Fruit fly (Drosophila melanogaster) whole organism, embryonic: ENCODE data around the gene CG10694.

Source experiments
- Antp ChIP-seq: fragments of 200-800 bp; sonication (Bioruptor generic); optimal IDR thresholded peaks from 3 replicates; lab custom pipeline; 2016; ENCODE audit warnings: missing biosample characterization, missing genetic modification characterization
- Blimp-1 ChIP-seq: fragments of 200-800 bp; sonication (Bioruptor generic); optimal IDR thresholded peaks from 3 replicates; lab custom pipeline; 2018; ENCODE audit warnings: missing biosample characterization, missing genetic modification characterization, mild to moderate bottlenecking, moderate library complexity, missing genetic modification reagents
- CG10267 ChIP-seq: fragments of 200-800 bp; sonication (Bioruptor generic); optimal IDR thresholded peaks from 2 replicates; lab custom pipeline; 2018; ENCODE audit warnings: missing biosample characterization, mild to moderate bottlenecking, missing genetic modification characterization, moderate library complexity
- CG12155 ChIP-seq: fragments of 200-800 bp; sonication (Bioruptor generic); optimal IDR thresholded peaks from 3 replicates; lab custom pipeline; 2016; ENCODE audit warnings: missing biosample characterization, missing genetic modification characterization
- CG13287 ChIP-seq: fragments of 200-800 bp; sonication (Bioruptor generic); IDR thresholded peaks from 2 replicates; pipeline ENCODE4 v1.3.6; 2022; ENCODE audit warnings: missing biosample characterization, missing genetic modification characterization; ENCODE audit not compliant: partially characterized antibody
- CG17359 ChIP-seq: fragments of 200-800 bp; sonication (Bioruptor generic); optimal IDR thresholded peaks from 3 replicates; lab custom pipeline; 2018; ENCODE audit warnings: missing biosample characterization, mild to moderate bottlenecking, missing genetic modification characterization, moderate library complexity
- CG17361 ChIP-seq: fragments of 200-800 bp; sonication (Bioruptor generic); IDR thresholded peaks from 3 replicates; pipeline ENCODE4 v1.3.6; 2022; ENCODE audit warnings: missing biosample characterization, missing genetic modification characterization
- CG17912 ChIP-seq: fragments of 200-800 bp; sonication (Bioruptor generic); optimal IDR thresholded peaks from 2 replicates; lab custom pipeline; 2018; ENCODE audit warnings: missing biosample characterization, mild to moderate bottlenecking, missing genetic modification characterization
- CG18262 ChIP-seq: fragments of 200-800 bp; optimal IDR thresholded peaks from 3 replicates; lab custom pipeline; 2019; ENCODE audit warnings: missing biosample characterization, mild to moderate bottlenecking, missing genetic modification characterization, moderate library complexity
- CG2120 ChIP-seq: fragments of 200-800 bp; sonication (Bioruptor generic); optimal IDR thresholded peaks from 3 replicates; lab custom pipeline; 2016; ENCODE audit warnings: missing biosample characterization, missing genetic modification characterization
- CG30403 ChIP-seq: fragments of 200-800 bp; sonication (Bioruptor generic); optimal IDR thresholded peaks from 3 replicates; lab custom pipeline; 2016; ENCODE audit warnings: missing biosample characterization, missing genetic modification characterization
- CG34224 ChIP-seq: fragments of 200-800 bp; sonication (Bioruptor generic); IDR thresholded peaks from 3 replicates; pipeline ENCODE4 v1.3.6; 2022; ENCODE audit warnings: missing biosample characterization, missing genetic modification characterization; ENCODE audit not compliant: partially characterized antibody
- CG6813 ChIP-seq: fragments of 200-800 bp; sonication (Bioruptor generic); optimal IDR thresholded peaks from 2 replicates; lab custom pipeline; 2017; ENCODE audit warnings: missing biosample characterization, missing genetic modification characterization, mild to moderate bottlenecking, moderate library complexity, missing genetic modification reagents
- CG7839 ChIP-seq: fragments of 200-800 bp; sonication (Bioruptor generic); optimal IDR thresholded peaks from 3 replicates; lab custom pipeline; 2018; ENCODE audit warnings: missing biosample characterization, mild to moderate bottlenecking, missing genetic modification characterization, moderate library complexity
- CG8281 ChIP-seq: fragments of 200-800 bp; sonication (Bioruptor generic); optimal IDR thresholded peaks from 2 replicates; lab custom pipeline; 2018; ENCODE audit warnings: missing biosample characterization, mild to moderate bottlenecking, missing genetic modification characterization, moderate library complexity
- CG8388 ChIP-seq: fragments of 200-800 bp; sonication (Bioruptor generic); optimal IDR thresholded peaks from 2 replicates; lab custom pipeline; 2019; ENCODE audit warnings: missing biosample characterization, mild to moderate bottlenecking, missing genetic modification characterization, moderate library complexity
- CG9437 ChIP-seq: fragments of 200-800 bp; sonication (Bioruptor generic); optimal IDR thresholded peaks from 2 replicates; lab custom pipeline; 2018; ENCODE audit warnings: missing biosample characterization, mild to moderate bottlenecking, missing genetic modification characterization
- Dfd ChIP-seq, 2 experiments: fragments of >200 bp; optimal IDR thresholded peaks; 2 replicates each; lab custom pipeline; 2017; ENCODE audit warnings: missing biosample characterization in 2 of 2, missing genetic modification characterization in 2 of 2
- Dll ChIP-seq: fragments of 200-800 bp; sonication (Bioruptor generic); IDR thresholded peaks from 4 replicates; pipeline ENCODE4 v1.3.6; 2022; ENCODE audit warnings: missing biosample characterization, missing genetic modification characterization; ENCODE audit not compliant: partially characterized antibody
- Dp ChIP-seq: fragments of 200-800 bp; sonication (Bioruptor generic); optimal IDR thresholded peaks from 2 replicates; lab custom pipeline; 2018; ENCODE audit warnings: missing biosample characterization, mild to moderate bottlenecking, missing genetic modification characterization, moderate library complexity
- ERR ChIP-seq: fragments of 200-800 bp; sonication (Bioruptor generic); optimal IDR thresholded peaks from 2 replicates; lab custom pipeline; 2016; ENCODE audit warnings: missing biosample characterization, missing genetic modification characterization
- Elba2 ChIP-seq: fragments of 200-800 bp; sonication (Bioruptor generic); optimal IDR thresholded peaks from 3 replicates; lab custom pipeline; 2016; ENCODE audit warnings: missing biosample characterization, missing genetic modification characterization
- Gsc ChIP-seq: fragments of 200-800 bp; sonication (Bioruptor generic); IDR thresholded peaks from 2 replicates; pipeline ENCODE4 v1.3.6; 2022; ENCODE audit warnings: missing biosample characterization, missing genetic modification characterization
- HHEX ChIP-seq: fragments of 200-800 bp; sonication (Bioruptor generic); optimal IDR thresholded peaks from 3 replicates; lab custom pipeline; 2017; ENCODE audit warnings: missing biosample characterization, mild to moderate bottlenecking, missing genetic modification characterization, missing genetic modification reagents
- HLH3B ChIP-seq: fragments of 200-800 bp; sonication (Bioruptor generic); IDR thresholded peaks from 2 replicates; pipeline ENCODE4 v1.3.6; 2022; ENCODE audit warnings: missing biosample characterization, missing genetic modification characterization
- Hr51 ChIP-seq, 2 experiments: fragments of 200-800 bp; sonication (Bioruptor generic); optimal IDR thresholded peaks; 2 replicates in 1 of 2; 3 replicates in 1 of 2; lab custom pipeline; 2016 to 2018; ENCODE audit warnings: missing biosample characterization in 2 of 2, missing genetic modification characterization in 2 of 2, mild to moderate bottlenecking in 1 of 2, moderate library complexity in 1 of 2
- Lhr ChIP-seq: fragments of 200-800 bp; sonication (Bioruptor generic); optimal IDR thresholded peaks from 3 replicates; lab custom pipeline; 2017; ENCODE audit warnings: mild to moderate bottlenecking, missing biosample characterization, missing genetic modification reagents, missing genetic modification characterization
- Mad ChIP-seq: fragments of 200-800 bp; sonication (Bioruptor generic); optimal IDR thresholded peaks from 2 replicates; lab custom pipeline; 2016; ENCODE audit warnings: missing biosample characterization, missing genetic modification characterization
- Med ChIP-seq: fragments of 200-800 bp; sonication (Bioruptor generic); peaks from one replicate; lab custom pipeline; 2016; ENCODE audit warnings: missing biosample characterization, missing genetic modification characterization, mild to moderate bottlenecking, inconsistent platforms, moderate library complexity
- NfI ChIP-seq: fragments of 200-800 bp; sonication (Bioruptor generic); optimal IDR thresholded peaks from 3 replicates; lab custom pipeline; 2018; ENCODE audit warnings: missing biosample characterization, mild to moderate bottlenecking, missing genetic modification characterization, moderate library complexity
- Sin3A ChIP-seq: fragments of >200 bp; optimal IDR thresholded peaks from 2 replicates; lab custom pipeline; 2018
- az2 ChIP-seq: fragments of 200-800 bp; sonication (Bioruptor generic); optimal IDR thresholded peaks from 3 replicates; lab custom pipeline; 2016; ENCODE audit warnings: missing biosample characterization, missing genetic modification characterization
- bcd ChIP-seq: fragments of 200-800 bp; sonication (Bioruptor generic); optimal IDR thresholded peaks from 2 replicates; lab custom pipeline; 2017; ENCODE audit warnings: missing biosample characterization, mild to moderate bottlenecking, missing genetic modification characterization
- dmrt99B ChIP-seq: fragments of 200-800 bp; sonication (Bioruptor generic); optimal IDR thresholded peaks from 2 replicates; lab custom pipeline; 2018; ENCODE audit warnings: missing biosample characterization, mild to moderate bottlenecking, missing genetic modification characterization, moderate library complexity
- gem ChIP-seq: fragments of 200-800 bp; sonication (Bioruptor generic); optimal IDR thresholded peaks from 2 replicates; lab custom pipeline; 2019; ENCODE audit warnings: missing biosample characterization, mild to moderate bottlenecking, missing genetic modification characterization, moderate library complexity
- knrl ChIP-seq: fragments of 200-800 bp; sonication (Bioruptor generic); IDR thresholded peaks from 3 replicates; pipeline ENCODE4 v1.3.6; 2022; ENCODE audit warnings: missing biosample characterization, missing genetic modification characterization; ENCODE audit not compliant: partially characterized antibody
- lab ChIP-seq: fragments of 200-800 bp; sonication (Bioruptor generic); optimal IDR thresholded peaks from 3 replicates; lab custom pipeline; 2017; ENCODE audit warnings: missing biosample characterization, missing genetic modification characterization, mild to moderate bottlenecking, moderate library complexity, missing genetic modification reagents
- lov ChIP-seq, 2 experiments: fragments of 200-800 bp in 1 of 2; fragments of >200 bp in 1 of 2; sonication (Bioruptor generic) in 1 of 2; IDR thresholded peaks in 1 of 2; optimal IDR thresholded peaks in 1 of 2; 2 replicates in 1 of 2; 3 replicates in 1 of 2; pipeline versions ENCODE4 v1.3.6 to Lab custom; 2017 to 2022; ENCODE audit warnings: missing biosample characterization in 1 of 2, missing genetic modification characterization in 1 of 2
- nom ChIP-seq: fragments of 200-800 bp; sonication (Bioruptor generic); optimal IDR thresholded peaks from 2 replicates; lab custom pipeline; 2017; ENCODE audit warnings: missing biosample characterization, missing genetic modification characterization, mild to moderate bottlenecking, moderate library complexity, missing genetic modification reagents
- p53 ChIP-seq: fragments of 200-800 bp; sonication (Bioruptor generic); optimal IDR thresholded peaks from 2 replicates; lab custom pipeline; 2016; ENCODE audit warnings: missing biosample characterization, missing genetic modification characterization
- pho ChIP-seq: fragments of 200-800 bp; sonication (Bioruptor generic); optimal IDR thresholded peaks from 2 replicates; lab custom pipeline; 2016; ENCODE audit warnings: missing biosample characterization, missing genetic modification characterization
- pzg ChIP-seq: fragments of 200-800 bp; sonication (Bioruptor generic); optimal IDR thresholded peaks from 3 replicates; lab custom pipeline; 2018; ENCODE audit warnings: missing biosample characterization, mild to moderate bottlenecking, missing genetic modification characterization, moderate library complexity
- repo ChIP-seq: fragments of 200-800 bp; sonication (Bioruptor generic); optimal IDR thresholded peaks from 2 replicates; lab custom pipeline; 2016; ENCODE audit warnings: missing biosample characterization, missing genetic modification characterization
- sob ChIP-seq: fragments of 200-800 bp; sonication (Bioruptor generic); IDR thresholded peaks from 2 replicates; pipeline ENCODE4 v1.3.6; 2022; ENCODE audit warnings: missing biosample characterization, missing genetic modification characterization
- sug ChIP-seq: fragments of 200-800 bp; optimal IDR thresholded peaks from 2 replicates; lab custom pipeline; 2019; ENCODE audit warnings: missing biosample characterization, mild to moderate bottlenecking, missing genetic modification characterization, moderate library complexity
- tin ChIP-seq: fragments of 200-800 bp; sonication (Bioruptor generic); optimal IDR thresholded peaks from 3 replicates; lab custom pipeline; 2016; ENCODE audit warnings: missing biosample characterization, missing genetic modification characterization
- vvl ChIP-seq: fragments of 200-800 bp; sonication (Bioruptor generic); IDR thresholded peaks from 2 replicates; pipeline ENCODE4 v1.3.6; 2022; ENCODE audit warnings: missing biosample characterization, missing genetic modification characterization

The CG10694 gene

DNA sequence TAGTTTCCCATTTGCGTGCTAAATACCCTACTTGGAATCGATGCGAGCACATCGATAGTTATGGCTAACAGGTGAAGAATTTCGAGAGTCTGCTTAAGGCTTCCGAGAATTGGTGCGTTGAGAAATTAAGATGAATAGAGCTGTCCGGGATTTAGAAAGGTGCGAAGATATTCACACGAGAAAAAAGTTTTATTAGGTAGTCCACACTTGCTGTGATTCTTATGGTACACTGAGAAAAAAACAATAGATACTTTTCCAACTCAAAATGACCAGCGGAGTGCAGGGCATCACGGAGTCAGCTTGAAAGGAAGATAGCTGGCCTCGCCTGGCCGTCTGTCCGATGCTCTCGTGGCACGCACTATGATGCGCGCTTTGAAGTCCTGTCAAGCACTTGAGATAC is 37.4 kb downstream of the CG10694 start (continued):
- TF ChIP-seq CG13287 (GFP tag; lab: Robert Waterston, UW): no peak
- TF ChIP-seq pzg: no peak

DNA sequence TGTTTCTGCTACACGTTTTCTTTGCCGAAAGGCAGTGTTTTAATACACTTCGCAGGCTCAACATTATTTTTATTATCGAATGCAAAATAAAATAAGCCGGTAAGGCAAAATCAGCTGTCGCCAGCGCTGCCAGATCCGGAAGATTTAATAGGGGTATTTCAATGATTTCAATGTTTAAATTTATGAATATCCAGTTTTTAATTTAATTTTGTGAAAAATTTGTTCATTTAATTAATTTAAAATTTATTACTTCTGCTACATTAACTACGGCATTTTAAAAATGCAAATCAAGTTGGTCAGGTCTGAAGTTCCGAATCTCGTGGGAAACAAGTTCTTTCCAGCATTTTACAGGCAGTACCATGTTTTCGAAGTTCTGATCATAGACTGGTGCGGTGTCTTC is 41.6 kb downstream of the CG10694 start, which contains the start of gene Slimp:
Gene Slimp (minus strand): TSS at position 130 of the 400 bp plus-strand sequence.
- TF ChIP-seq sob (GFP tag; lab: Robert Waterston, UW) (0 out of 2 replicates have a peak, but pooled peaks have one; percentile 20), CG30403 (GFP tag; lab: Kevin White, UChicago) (peak; percentile 26), NfI (no peak), Elba2 (GFP tag; lab: Kevin White, UChicago) (peak; percentile 45), Med (GFP tag; lab: Kevin White, UChicago) (peak; percentile 38), Mad (no peak), dmrt99B (tag; lab: Kevin White, UChicago) (no peak), tin (peak; percentile 1), CG2120 (GFP tag; lab: Kevin White, UChicago) (peak; percentile 52), pho (GFP tag; lab: Kevin White, UChicago) (no peak), bcd (GFP tag; lab: Kevin White, UChicago) (no peak), Blimp-1 (GFP tag; lab: Kevin White, UChicago) (peak; percentile 6), Antp (GFP tag; lab: Kevin White, UChicago) (no peak), CG34224 (GFP tag; lab: Robert Waterston, UW) (no peak), CG8281 (tag; lab: Kevin White, UChicago) (no peak), sug (tag; lab: Kevin White, UChicago) (peak; percentile 21), nom (GFP tag; lab: Kevin White, UChicago) (peak; percentile 10), lab (peak; percentile 32), Hr51 (GFP tag; optimal IDR thresholded peaks at IDR 0.05; lab: Kevin White, UChicago) (peak in 1 of 2 experiments; percentile 26), Dll (peak; percentile 52; the same call in 1 of the 4 replicates), lov (optimal IDR thresholded peaks at IDR 0.05; lab: Kevin White, UChicago) (no peak), lov (GFP tag; IDR thresholded peaks at IDR 0.05; lab: Robert Waterston, UW) (no peak), CG10267 (tag; lab: Kevin White, UChicago) (peak; percentile 21), CG12155 (peak; percentile 5), Gsc (GFP tag; lab: Robert Waterston, UW) (no peak), Dp (GFP tag; lab: Kevin White, UChicago) (peak; percentile 29), CG17912 (GFP tag; lab: Kevin White, UChicago) (no peak), p53 (GFP tag; lab: Kevin White, UChicago) (no peak), vvl (GFP tag; lab: Robert Waterston, UW) (0 out of 2 replicates have a peak, but pooled peaks have one; percentile 34), Dfd (GFP tag; optimal IDR thresholded peaks at IDR 0.05; lab: Kevin White, UChicago) (no peak), repo (GFP tag; lab: Kevin White, UChicago) (no peak), CG6813 (no peak), CG8388 (GFP tag; lab: Kevin White, UChicago) (peak; percentile 5), az2 (GFP tag; lab: Kevin White, UChicago) (peak; percentile 3), Lhr (GFP tag; lab: Kevin White, UChicago) (no peak), CG7839 (tag; lab: Kevin White, UChicago) (peak; percentile 6), gem (peak; percentile 49), knrl (0 out of 3 replicates have a peak, but pooled peaks have one; percentile 17), CG17359 (tag; lab: Kevin White, UChicago) (peak; percentile 2), Sin3A (lab: Kevin White, UChicago) (peak; percentile 28), ERR (GFP tag; lab: Kevin White, UChicago) (no peak), CG9437 (no peak), CG18262 (tag; lab: Kevin White, UChicago) (peak; percentile 10), HLH3B (no peak), HHEX (no peak), CG17361 (GFP tag; lab: Robert Waterston, UW) (0 out of 3 replicates have a peak, but pooled peaks have one; percentile 32)
